Worm (Caenorhabditis elegans): ENCODE results near the gene mlk-1.

Gene mlk-1

ce11 chrV:5032176-5032575 is 32.4 kb downstream of the mlk-1 start (continued):
- TF ChIP-seq zip-4 (GFP tag; optimal IDR thresholded peaks at IDR 0.05) (no peak), Y116A8C.19 (tag; optimal IDR thresholded peaks at IDR 0.05; ENCODE audit: borderline replicate concordance) (no peak), lir-3 (tag; optimal IDR thresholded peaks at IDR 0.05; ENCODE audit: poor library complexity) (no peak), elt-3 (tag; optimal IDR thresholded peaks at IDR 0.05) (peak in 1 of 6 experiments; percentile 42), skn-1 (tag; optimal IDR thresholded peaks at IDR 0.05) (no peak), mab-9 (GFP tag; IDR thresholded peaks at IDR 0.05) (no peak), ceh-88 (GFP tag; IDR thresholded peaks at IDR 0.05) (no peak), fkh-8 (tag; optimal IDR thresholded peaks at IDR 0.05) (no peak), lin-39 (tag; optimal IDR thresholded peaks at IDR 0.05) (no peak), nhr-11 (tag; optimal IDR thresholded peaks at IDR 0.05) (no peak), unc-86 (tag; optimal IDR thresholded peaks at IDR 0.05) (no peak), ztf-11 (tag; optimal IDR thresholded peaks at IDR 0.05) (no peak), fkh-4 (tag; optimal IDR thresholded peaks at IDR 0.05; ENCODE audit: borderline replicate concordance) (no peak), snpc-4 (tag; optimal IDR thresholded peaks at IDR 0.05) (no peak), vab-15 (tag; optimal IDR thresholded peaks at IDR 0.05) (no peak), lin-35 (GFP tag; optimal IDR thresholded peaks at IDR 0.05) (peak in 1 of 2 experiments; percentile 41), C16A3.4 (tag; optimal IDR thresholded peaks at IDR 0.05) (no peak), isw-1 (GFP tag; IDR thresholded peaks at IDR 0.05) (no peak), lin-15B (tag; optimal IDR thresholded peaks at IDR 0.05) (no peak), elt-2 (tag; optimal IDR thresholded peaks at IDR 0.05) (no peak), sptf-1 (tag; optimal IDR thresholded peaks at IDR 0.05) (no peak), alr-1 (tag; optimal IDR thresholded peaks at IDR 0.05; ENCODE audit: borderline replicate concordance) (no peak), unc-30 (tag; optimal IDR thresholded peaks at IDR 0.05) (no peak), pag-3 (tag; optimal IDR thresholded peaks at IDR 0.05; ENCODE audit: borderline replicate concordance, insufficient read depth) (no peak), unc-130 (tag; optimal IDR thresholded peaks at IDR 0.05) (no peak), egl-27 (tag; optimal IDR thresholded peaks at IDR 0.05) (no peak), swsn-7 (tag; optimal IDR thresholded peaks at IDR 0.05) (no peak), jun-1 (tag; optimal IDR thresholded peaks at IDR 0.05) (no peak), irx-1 (tag; optimal IDR thresholded peaks at IDR 0.05) (no peak), C04F5.9 (tag; optimal IDR thresholded peaks at IDR 0.05) (no peak), nhr-90 (tag; optimal IDR thresholded peaks at IDR 0.05; ENCODE audit: poor library complexity) (no peak), ceh-90 (tag; optimal IDR thresholded peaks at IDR 0.05) (no peak), nhr-237 (tag; optimal IDR thresholded peaks at IDR 0.05) (no peak), C34B4.2 (tag; optimal IDR thresholded peaks at IDR 0.05) (no peak), rnt-1 (tag; optimal IDR thresholded peaks at IDR 0.05) (peak; percentile 50), ceh-63 (GFP tag; optimal IDR thresholded peaks at IDR 0.05) (no peak), ama-1 (optimal IDR thresholded peaks at IDR 0.05) (no peak), dpl-1 (GFP tag; optimal IDR thresholded peaks at IDR 0.05) (peak in 2 of 3 experiments; percentile 14 to 27), lin-13 (GFP tag; optimal IDR thresholded peaks at IDR 0.05) (no peak), ztf-4 (tag; optimal IDR thresholded peaks at IDR 0.05) (no peak), ces-1 (GFP tag; optimal IDR thresholded peaks at IDR 0.05) (no peak)

DNA sequence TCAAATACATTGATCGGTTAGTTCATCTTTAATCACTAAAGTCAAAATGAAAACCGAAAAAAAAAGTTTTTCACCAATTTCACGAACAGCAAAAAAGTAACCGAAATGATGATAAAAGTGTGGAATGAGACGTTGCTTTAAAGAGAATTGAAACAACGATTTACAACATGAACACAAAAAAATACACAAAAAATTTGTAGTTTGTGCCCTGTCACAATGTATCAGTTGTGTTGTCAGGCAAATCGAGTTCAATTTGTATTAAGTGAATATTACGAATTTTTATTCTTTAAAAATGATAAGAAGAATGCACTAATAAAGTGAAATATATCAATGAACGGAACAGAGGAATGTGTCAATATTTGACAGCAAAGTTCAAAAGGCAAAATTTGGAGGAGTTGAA is 32.8 kb downstream of the mlk-1 start:
- TF ChIP-seq skn-1 (tag; optimal IDR thresholded peaks at IDR 0.05) (peak; percentile 3), blmp-1 (tag; optimal IDR thresholded peaks at IDR 0.05) (no peak), dsc-1 (tag; optimal IDR thresholded peaks at IDR 0.05) (no peak)
